Worm (Caenorhabditis elegans): ENCODE measurements around the gene Y22D7AR.6.

ce11 chrIII:1676588-1676987, at the start of gene Y22D7AR.6:
- TF ChIP-seq him-1 (tag; optimal IDR thresholded peaks at IDR 0.05) (no peak), W03F9.2 (tag; optimal IDR thresholded peaks at IDR 0.05) (no peak)

Measured in whole organism, L4/young adult.